Fruit fly (Drosophila melanogaster): ENCODE data around the gene Ccp84Af.

Ccp84Af gene

dm6 chr3R:6678480-6678879 lies 11.6 kb downstream of the Ccp84Af start, which contains the start of gene lab (continued):
- TF ChIP-seq hkb (optimal IDR thresholded peaks at IDR 0.05): no peak
- no peak for TF ChIP-seq hkb (GFP tag; IDR thresholded peaks at IDR 0.05)
- TF ChIP-seq dan (GFP tag; IDR thresholded peaks at IDR 0.05): no peak
- no peak for TF ChIP-seq ERR (GFP tag; optimal IDR thresholded peaks at IDR 0.05)
- 0 out of 2 replicates have a peak, but pooled peaks have one; percentile 27 for TF ChIP-seq ato (GFP tag; IDR thresholded peaks at IDR 0.05; ENCODE audit: partially characterized antibody)
- TF ChIP-seq Stat92E (GFP tag; optimal IDR thresholded peaks at IDR 0.05): no peak
- no peak for TF ChIP-seq CG10959 (GFP tag; IDR thresholded peaks at IDR 0.05)
- TF ChIP-seq CG14014 (GFP tag; IDR thresholded peaks at IDR 0.05): no peak
- peak; percentile 14 for TF ChIP-seq jing (GFP tag; optimal IDR thresholded peaks at IDR 0.05)
- no peak for TF ChIP-seq Neu2 (GFP tag; optimal IDR thresholded peaks at IDR 0.05; ENCODE audit: borderline replicate concordance)
- TF ChIP-seq Kr (GFP tag; optimal IDR thresholded peaks at IDR 0.05): no peak
- no peak for TF ChIP-seq fd102C (GFP tag; optimal IDR thresholded peaks at IDR 0.05)
- no peak for TF ChIP-seq wor (GFP tag; IDR thresholded peaks at IDR 0.05)
- peak; percentile 23 for TF ChIP-seq kni (GFP tag; optimal IDR thresholded peaks at IDR 0.05)

dm6 chr3R:6674548-6674947 lies 15.5 kb downstream of the Ccp84Af start:
- TF ChIP-seq sens (GFP tag) (peak; percentile 79), Blimp-1 (GFP tag; optimal IDR thresholded peaks at IDR 0.05) (peak; percentile 62), Xrp1 (GFP tag; IDR thresholded peaks at IDR 0.05) (peak; percentile 65), CoRest (tag; optimal IDR thresholded peaks at IDR 0.05) (no peak), CG12219 (GFP tag; optimal IDR thresholded peaks at IDR 0.05) (no peak), CG18262 (tag; optimal IDR thresholded peaks at IDR 0.05) (peak; percentile 65), CG2875 (GFP tag; optimal IDR thresholded peaks at IDR 0.05) (peak; percentile 41), nmo (GFP tag; optimal IDR thresholded peaks at IDR 0.05) (peak; percentile 39), gcm (GFP tag; optimal IDR thresholded peaks at IDR 0.05) (peak; percentile 0), scrt (GFP tag; optimal IDR thresholded peaks at IDR 0.05) (no peak), lola (GFP tag; optimal IDR thresholded peaks at IDR 0.05) (peak in 1 of 3 experiments; percentile 64), ci (GFP tag; IDR thresholded peaks at IDR 0.05) (no peak), Ptx1 (GFP tag; IDR thresholded peaks at IDR 0.05) (no peak), CG14710 (tag; optimal IDR thresholded peaks at IDR 0.05) (peak; percentile 52), CG5180 (GFP tag; optimal IDR thresholded peaks at IDR 0.05) (peak; percentile 14), gem (tag; optimal IDR thresholded peaks at IDR 0.05) (peak; percentile 62), CG12659 (GFP tag; optimal IDR thresholded peaks at IDR 0.05) (no peak), her (GFP tag; optimal IDR thresholded peaks at IDR 0.05) (no peak), D19B (GFP tag; optimal IDR thresholded peaks at IDR 0.05) (no peak), crol (GFP tag; IDR thresholded peaks at IDR 0.05) (0 out of 2 replicates have a peak, but pooled peaks have one; percentile 31), trem (tag; optimal IDR thresholded peaks at IDR 0.05) (peak; percentile 23), CG4820 (GFP tag; optimal IDR thresholded peaks at IDR 0.05) (peak; percentile 31), CG43689 (GFP tag; IDR thresholded peaks at IDR 0.05) (no peak), CG2120 (GFP tag; optimal IDR thresholded peaks at IDR 0.05) (no peak), phol (tag; optimal IDR thresholded peaks at IDR 0.05) (peak; percentile 55), ERR (GFP tag; optimal IDR thresholded peaks at IDR 0.05) (no peak), CG33557 (GFP tag; optimal IDR thresholded peaks at IDR 0.05) (peak; percentile 1), tin (GFP tag; optimal IDR thresholded peaks at IDR 0.05) (peak; percentile 4), D19A (tag; optimal IDR thresholded peaks at IDR 0.05) (peak; percentile 53), CG13775 (GFP tag; optimal IDR thresholded peaks at IDR 0.05) (no peak), B-H1 (GFP tag; IDR thresholded peaks at IDR 0.05) (no peak), CG12391 (tag; optimal IDR thresholded peaks at IDR 0.05) (peak; percentile 25), CG10654 (GFP tag; optimal IDR thresholded peaks at IDR 0.05) (no peak), CG10267 (tag; optimal IDR thresholded peaks at IDR 0.05) (peak; percentile 30), ara (GFP tag; IDR thresholded peaks at IDR 0.05) (peak; percentile 41; the same call in 1 of the 2 replicates), Six4 (GFP tag; optimal IDR thresholded peaks at IDR 0.05) (peak; percentile 9), slbo (GFP tag; IDR thresholded peaks at IDR 0.05) (no peak)
